Fruit fly (Drosophila melanogaster): Measurements from ENCODE around the gene CG33985.

CG33985 gene

dm6 chr3L:15566484-15566955 is 39.9 kb upstream of the CG33985 start (continued):
- peak; percentile 92 for TF ChIP-seq Hey (tag; optimal IDR thresholded peaks at IDR 0.05)
- peak; percentile 38 for TF ChIP-seq CG3065 (GFP tag; optimal IDR thresholded peaks at IDR 0.05)
- TF ChIP-seq Antp (GFP tag; optimal IDR thresholded peaks at IDR 0.05), result no peak
- no peak for TF ChIP-seq gce (GFP tag; IDR thresholded peaks at IDR 0.05)
- TF ChIP-seq nerfin-1 (tag; optimal IDR thresholded peaks at IDR 0.05), result peak; percentile 72
- TF ChIP-seq grau (tag; optimal IDR thresholded peaks at IDR 0.05), result peak; percentile 48
- no peak for TF ChIP-seq cad (GFP tag; optimal IDR thresholded peaks at IDR 0.05)
- peak; percentile 73 for TF ChIP-seq chm (GFP tag; IDR thresholded peaks at IDR 0.05)
- TF ChIP-seq Lpt (GFP tag; optimal IDR thresholded peaks at IDR 0.05), result no peak
- TF ChIP-seq oc (tag; optimal IDR thresholded peaks at IDR 0.05), result no peak
- TF ChIP-seq CG6854 (GFP tag; optimal IDR thresholded peaks at IDR 0.05), result peak; percentile 73
- TF ChIP-seq CG8290 (GFP tag; optimal IDR thresholded peaks at IDR 0.05), result peak; percentile 22
- TF ChIP-seq CG8290 (tag; optimal IDR thresholded peaks at IDR 0.05), result no peak
- no peak for TF ChIP-seq tio (GFP tag; optimal IDR thresholded peaks at IDR 0.05)
- peak; percentile 64 for TF ChIP-seq CG13424 (tag; optimal IDR thresholded peaks at IDR 0.05)
- TF ChIP-seq jigr1 (GFP tag; IDR thresholded peaks at IDR 0.05), result no peak
- no peak for TF ChIP-seq CG17568 (GFP tag; optimal IDR thresholded peaks at IDR 0.05)
- peak; percentile 62 for TF ChIP-seq Meics (GFP tag; optimal IDR thresholded peaks at IDR 0.05)
- TF ChIP-seq kay (GFP tag; optimal IDR thresholded peaks at IDR 0.05), result no peak
- no peak for TF ChIP-seq shn (GFP tag; optimal IDR thresholded peaks at IDR 0.05)
- peak; percentile 42 for TF ChIP-seq CG6683 (GFP tag; optimal IDR thresholded peaks at IDR 0.05)
- TF ChIP-seq fu2 (GFP tag; optimal IDR thresholded peaks at IDR 0.05), result peak; percentile 20
- peak; percentile 62 for TF ChIP-seq da (GFP tag; optimal IDR thresholded peaks at IDR 0.05)
- TF ChIP-seq CG2678 (tag; optimal IDR thresholded peaks at IDR 0.05), result no peak
- TF ChIP-seq ash1 (GFP tag; optimal IDR thresholded peaks at IDR 0.05), result peak; percentile 52
- TF ChIP-seq Dad (GFP tag; optimal IDR thresholded peaks at IDR 0.05), result peak; percentile 22
- TF ChIP-seq dan (GFP tag; IDR thresholded peaks at IDR 0.05), result no peak
- peak; percentile 45 for TF ChIP-seq CG10274 (GFP tag; optimal IDR thresholded peaks at IDR 0.05)
- no peak for TF ChIP-seq ssp (GFP tag; IDR thresholded peaks at IDR 0.05)
- TF ChIP-seq bigmax (GFP tag; optimal IDR thresholded peaks at IDR 0.05), result no peak
- TF ChIP-seq Dref (GFP tag; IDR thresholded peaks at IDR 0.05), result no peak
- TF ChIP-seq Six4 (GFP tag; optimal IDR thresholded peaks at IDR 0.05), result no peak
- peak; percentile 23 for TF ChIP-seq pros (GFP tag; optimal IDR thresholded peaks at IDR 0.05)
- TF ChIP-seq ap (GFP tag; IDR thresholded peaks at IDR 0.05), result no peak
- peak; percentile 78 for TF ChIP-seq CG3281 (GFP tag; optimal IDR thresholded peaks at IDR 0.05)
- peak; percentile 8 for TF ChIP-seq Xbp1 (GFP tag; optimal IDR thresholded peaks at IDR 0.05)
- TF ChIP-seq CG15011 (GFP tag; optimal IDR thresholded peaks at IDR 0.05), result peak; percentile 74
- TF ChIP-seq jing (GFP tag; optimal IDR thresholded peaks at IDR 0.05), result no peak
- peak; percentile 88 for TF ChIP-seq sens (GFP tag)
- TF ChIP-seq Hr78 (GFP tag; optimal IDR thresholded peaks at IDR 0.05), result no peak
- no peak for TF ChIP-seq gsb-n (tag; optimal IDR thresholded peaks at IDR 0.05)
- TF ChIP-seq CG15479 (GFP tag; optimal IDR thresholded peaks at IDR 0.05), result peak; percentile 92
- TF ChIP-seq emc (GFP tag; optimal IDR thresholded peaks at IDR 0.05), result no peak
- TF ChIP-seq Xrp1 (GFP tag; IDR thresholded peaks at IDR 0.05), result peak; percentile 70
- no peak for TF ChIP-seq CG7963 (GFP tag; IDR thresholded peaks at IDR 0.05; ENCODE audit: partially characterized antibody)
- TF ChIP-seq fd102C (GFP tag; optimal IDR thresholded peaks at IDR 0.05), result no peak
- peak; percentile 10 for TF ChIP-seq CG13123 (GFP tag; optimal IDR thresholded peaks at IDR 0.05)
- TF ChIP-seq br (optimal IDR thresholded peaks at IDR 0.05), result no peak
- TF ChIP-seq CG4854 (GFP tag; optimal IDR thresholded peaks at IDR 0.05), result peak; percentile 63
- TF ChIP-seq ranshi (GFP tag; IDR thresholded peaks at IDR 0.05), result peak; percentile 41; the same call in 1 of the 2 replicates
- peak; percentile 39 for TF ChIP-seq CG17802 (tag; optimal IDR thresholded peaks at IDR 0.05)
- TF ChIP-seq gem (tag; optimal IDR thresholded peaks at IDR 0.05), result no peak

Data from whole organism, embryonic.